Worm (Caenorhabditis elegans) whole organism, late embryonic: ENCODE results near the gene lgc-57.

Source experiments
- ceh-2 ChIP-seq: sonication (generic microtip); optimal IDR thresholded peaks from 2 replicates; lab custom pipeline; 2016; ENCODE audit warnings: missing genotype, missing genetic modification characterization, missing compliant biosample characterization
- mec-3 ChIP-seq: sonication (generic microtip); optimal IDR thresholded peaks from 2 replicates; lab custom pipeline; 2016; ENCODE audit warnings: borderline replicate concordance, missing genetic modification characterization, missing compliant biosample characterization
- pha-2 ChIP-seq: sonication (generic microtip); optimal IDR thresholded peaks from 2 replicates; lab custom pipeline; 2017; ENCODE audit warnings: mild to moderate bottlenecking, missing genetic modification characterization, missing compliant biosample characterization

DNA sequence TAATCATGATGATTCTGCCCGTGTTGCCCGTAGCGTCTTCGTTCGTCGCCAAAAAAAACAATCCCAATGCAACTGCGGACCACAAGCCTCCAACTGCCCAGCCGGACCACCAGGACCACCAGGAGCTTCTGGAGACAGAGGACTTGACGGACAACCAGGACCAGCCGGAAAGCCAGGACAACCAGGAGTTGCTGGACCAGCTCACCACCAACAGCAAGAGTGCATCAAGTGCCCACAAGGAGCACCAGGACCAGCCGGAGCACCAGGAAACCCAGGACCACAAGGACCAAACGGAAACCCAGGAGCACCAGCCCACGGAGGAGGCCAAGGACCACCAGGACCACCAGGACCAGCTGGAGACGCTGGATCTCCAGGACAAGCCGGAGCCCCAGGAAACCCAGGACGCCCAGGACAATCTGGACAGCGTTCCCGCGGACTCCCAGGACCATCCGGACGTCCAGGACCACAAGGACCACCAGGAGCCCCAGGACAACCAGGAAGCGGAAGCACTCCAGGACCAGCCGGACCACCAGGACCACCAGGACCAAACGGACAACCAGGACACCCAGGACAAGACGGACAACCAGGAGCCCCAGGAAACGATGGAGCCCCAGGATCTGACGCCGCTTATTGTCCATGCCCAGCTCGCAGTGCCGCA lies 12.8 kb downstream of the lgc-57 start:
- TF ChIP-seq mec-3 (tag; lab: Kevin White, UChicago) (no peak), pha-2 (tag; lab: Kevin White, UChicago) (no peak), ceh-2 (tag; lab: Kevin White, UChicago) (no peak)
